Worm (Caenorhabditis elegans): ENCODE measurements around the gene clec-190.

clec-190 gene

DNA sequence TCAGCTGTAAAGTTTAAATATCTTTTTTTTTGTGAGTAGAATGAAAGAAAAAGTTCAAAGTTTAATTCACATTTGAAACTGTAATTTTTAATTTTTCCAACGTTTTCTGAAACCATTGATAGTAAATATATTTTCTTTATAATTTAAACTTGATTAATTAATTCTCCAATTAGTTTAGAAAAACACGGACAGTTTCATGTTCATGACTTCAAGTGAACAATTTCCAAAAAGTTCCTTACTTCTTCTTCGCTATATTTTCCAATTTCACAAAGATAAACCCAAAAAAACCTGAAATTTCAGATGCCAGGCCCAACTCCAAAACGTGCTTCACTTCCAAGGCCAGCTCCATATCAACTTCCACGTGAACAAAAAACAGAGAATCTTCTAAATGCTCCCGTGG is 17.4 kb downstream of the clec-190 start, which contains the start of gene M199.2:
TSS of gene M199.2 (plus strand) at position 301 of the 400 bp plus-strand sequence.
- TF ChIP-seq zfp-3 (GFP tag; conservative IDR thresholded peaks at IDR 0.05) = no peak
- TF ChIP-seq lir-3 (tag; optimal IDR thresholded peaks at IDR 0.05) = no peak
- no peak for TF ChIP-seq dmd-6 (GFP tag; IDR thresholded peaks at IDR 0.05)
- peak; percentile 56 for TF ChIP-seq aha-1 (tag)
- TF ChIP-seq unc-62 (GFP tag; optimal IDR thresholded peaks at IDR 0.05 in 1 of 2) = peak in 1 of 2 experiments; percentile 73
- no peak for TF ChIP-seq unc-62 (tag; optimal IDR thresholded peaks at IDR 0.05)

DNA sequence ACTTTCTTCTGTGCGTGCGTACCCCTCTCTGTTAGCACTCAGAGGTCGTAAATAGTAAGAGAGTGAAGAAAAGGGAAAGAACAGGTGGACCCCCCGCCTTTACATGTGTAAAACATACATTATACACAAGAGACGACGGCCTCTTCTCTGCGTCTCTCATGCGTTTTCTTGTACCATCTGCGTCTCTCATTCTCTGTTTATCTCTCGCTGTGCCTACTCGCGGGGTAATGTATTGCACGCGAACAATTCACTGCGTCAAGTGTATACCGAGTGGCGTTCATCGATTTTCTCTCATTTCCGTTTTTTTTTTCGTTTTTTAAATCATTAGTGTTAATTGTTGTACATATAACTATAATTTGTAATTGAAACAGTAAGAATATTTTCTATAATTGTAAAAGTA is 18.7 kb downstream of the clec-190 start:
- TF ChIP-seq snpc-1.2 (GFP tag; IDR thresholded peaks at IDR 0.05) = peak; percentile 79
- TF ChIP-seq ceh-44 (GFP tag; IDR thresholded peaks at IDR 0.05) = no peak
- TF ChIP-seq nhr-237 (tag; optimal IDR thresholded peaks at IDR 0.05) = no peak
- TF ChIP-seq lin-39 (tag; optimal IDR thresholded peaks at IDR 0.05) = no peak
- no peak for TF ChIP-seq T20F7.1 (GFP tag; optimal IDR thresholded peaks at IDR 0.05)
- peak; percentile 71 for TF ChIP-seq lin-13 (GFP tag; optimal IDR thresholded peaks at IDR 0.05)

DNA sequence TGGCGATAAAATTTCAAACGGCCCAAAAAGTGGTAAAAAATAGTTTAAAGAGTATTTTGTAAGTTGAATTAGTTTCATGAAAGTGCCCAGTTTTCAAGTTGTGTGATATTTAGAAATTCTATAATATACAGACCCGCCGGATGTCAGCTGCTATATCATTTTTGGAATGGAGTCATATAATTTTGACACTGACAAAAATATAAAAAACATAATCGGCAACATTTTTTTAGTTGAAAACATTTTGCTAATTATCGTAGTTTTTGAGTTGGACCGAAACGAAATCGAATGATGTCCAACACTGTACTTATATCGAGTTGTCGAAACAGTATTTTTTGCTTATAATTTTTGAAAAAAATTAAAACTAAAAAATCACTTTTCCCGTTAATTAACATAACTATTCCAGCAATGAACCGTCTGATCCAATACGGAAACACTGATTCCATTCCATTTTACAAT is 22.7 kb downstream of the clec-190 start, which contains the start of gene srt-44:
TSS of gene srt-44 (plus strand) at position 406 of the 456 bp plus-strand sequence.
- TF ChIP-seq zfp-3 (GFP tag; conservative IDR thresholded peaks at IDR 0.05) (no peak), pqm-1 (tag; optimal IDR thresholded peaks at IDR 0.05) (no peak), jun-1 (tag; optimal IDR thresholded peaks at IDR 0.05) (no peak)

DNA sequence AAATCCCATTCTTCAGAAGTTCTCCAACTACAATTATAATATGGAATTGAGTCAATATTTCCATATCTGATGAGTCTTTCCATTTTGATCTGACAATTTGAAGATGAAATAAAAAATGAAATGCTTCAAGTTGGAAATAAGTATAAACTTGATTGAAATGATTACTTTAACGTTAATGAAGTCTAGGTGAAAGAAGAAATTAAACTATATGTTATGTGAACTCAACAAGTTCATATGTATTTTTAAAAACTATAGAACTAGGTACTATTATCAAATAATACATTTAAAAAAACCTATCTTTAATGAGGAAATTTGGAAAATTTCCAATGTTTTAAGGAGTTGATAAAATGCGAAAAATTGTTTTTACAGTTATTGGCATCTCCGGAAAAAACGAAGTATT is 27.6 kb downstream of the clec-190 start, which contains the start of gene srt-49:
TSS of gene srt-49 (minus strand) at position 101 of the 400 bp plus-strand sequence.
- TF ChIP-seq F49E8.2 (tag; optimal IDR thresholded peaks at IDR 0.05; ENCODE audit: borderline replicate concordance) (no peak), nhr-77 (tag; optimal IDR thresholded peaks at IDR 0.05) (no peak), attf-4 (tag; optimal IDR thresholded peaks at IDR 0.05) (no peak), nhr-6 (tag; optimal IDR thresholded peaks at IDR 0.05) (no peak), lsy-2 (tag; optimal IDR thresholded peaks at IDR 0.05) (no peak), zfp-2 (tag; optimal IDR thresholded peaks at IDR 0.05) (no peak), F44E2.7 (GFP tag; IDR thresholded peaks at IDR 0.05) (no peak), lim-7 (GFP tag; IDR thresholded peaks at IDR 0.05) (no peak), dve-1 (tag; optimal IDR thresholded peaks at IDR 0.05; ENCODE audit: insufficient read depth) (no peak), ceh-32 (tag; optimal IDR thresholded peaks at IDR 0.05; ENCODE audit: poor library complexity) (no peak), mdl-1 (tag; optimal IDR thresholded peaks at IDR 0.05) (no peak), ztf-11 (tag; optimal IDR thresholded peaks at IDR 0.05) (no peak), rbr-2 (tag; optimal IDR thresholded peaks at IDR 0.05) (no peak), ZK546.5 (tag; optimal IDR thresholded peaks at IDR 0.05) (no peak)

All from whole organism, L4 larva.